Worm (Caenorhabditis elegans) whole organism, midembryonic: Measurements from ENCODE around the gene C50F4.4.

Source experiments
- cog-1 ChIP-seq: sonication (generic microtip); optimal IDR thresholded peaks from 2 replicates; lab custom pipeline; 2016; ENCODE audit warnings: missing genetic modification characterization, missing compliant biosample characterization
- flt-1 ChIP-seq: fragments of 200-800 bp; sonication (Bioruptor generic); IDR thresholded peaks from 2 replicates; pipeline ENCODE4 v1.3.6; 2022; ENCODE audit warnings: missing genetic modification characterization, missing compliant biosample characterization

DNA sequence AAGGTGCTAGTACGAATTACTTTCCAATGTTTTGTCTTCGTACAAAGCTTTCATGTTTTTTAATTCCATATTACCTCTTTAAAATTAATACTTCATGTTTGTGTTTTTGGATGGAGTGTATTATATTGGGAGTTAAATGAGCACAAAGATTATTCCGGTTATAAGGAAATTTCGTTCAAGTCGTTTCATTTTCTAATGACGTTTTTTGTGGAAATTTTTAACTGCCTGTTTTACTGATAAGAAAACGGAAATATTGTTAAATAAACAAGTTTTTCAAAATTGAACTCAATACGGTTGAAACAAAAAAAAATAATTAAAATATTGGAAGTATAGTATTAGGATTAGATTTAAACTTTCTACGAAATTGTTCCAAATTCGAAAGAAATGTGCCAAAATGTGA lies 9.2 kb upstream of the C50F4.4 start:
- no peak for TF ChIP-seq cog-1 (tag; lab: Kevin White, UChicago)
- no peak for TF ChIP-seq flt-1 (GFP tag; lab: Robert Waterston, UW)
